Fruit fly (Drosophila melanogaster) whole organism, adult: ENCODE results near the gene CG33689.
A peak's percentile ranks its signal among the peaks of the same experiment; 100 is the strongest.

ENCODE experiments used
- CG11617 ChIP-seq: fragments of 200-800 bp; sonication (Bioruptor generic); optimal IDR thresholded peaks from 2 replicates; lab custom pipeline; 2017; ENCODE audit warnings: mild to moderate bottlenecking, missing biosample characterization, missing genetic modification reagents, missing genetic modification characterization
- CG12768 ChIP-seq: fragments of 200-800 bp; sonication (Bioruptor generic); optimal IDR thresholded peaks from 2 replicates; lab custom pipeline; 2017; ENCODE audit warnings: missing biosample characterization, missing genetic modification characterization, mild to moderate bottlenecking, moderate library complexity, missing genetic modification reagents
- CG14711 ChIP-seq: fragments of 200-800 bp; sonication (Bioruptor generic); optimal IDR thresholded peaks from 2 replicates; lab custom pipeline; 2018; ENCODE audit warnings: missing biosample characterization, mild to moderate bottlenecking, missing genetic modification characterization, moderate library complexity
- CG1620 ChIP-seq: fragments of 200-800 bp; sonication (Bioruptor generic); optimal IDR thresholded peaks from 2 replicates; lab custom pipeline; 2016; ENCODE audit warnings: missing biosample characterization, missing genetic modification characterization
- CG33017 ChIP-seq: fragments of 200-800 bp; sonication (Bioruptor generic); optimal IDR thresholded peaks from 2 replicates; lab custom pipeline; 2018; ENCODE audit warnings: missing biosample characterization, mild to moderate bottlenecking, missing genetic modification characterization, moderate library complexity
- CG5204 ChIP-seq: fragments of 200-800 bp; sonication (Bioruptor generic); optimal IDR thresholded peaks from 2 replicates; lab custom pipeline; 2016; ENCODE audit warnings: missing biosample characterization, missing genetic modification characterization
- CG7045 ChIP-seq: fragments of 200-800 bp; sonication (Bioruptor generic); optimal IDR thresholded peaks from 2 replicates; lab custom pipeline; 2017; ENCODE audit warnings: missing biosample characterization, mild to moderate bottlenecking, missing genetic modification characterization
- CG7101 ChIP-seq: fragments of 200-800 bp; sonication (Bioruptor generic); optimal IDR thresholded peaks from 2 replicates; lab custom pipeline; 2018; ENCODE audit warnings: missing biosample characterization, mild to moderate bottlenecking, missing genetic modification characterization, moderate library complexity
- Clk ChIP-seq: fragments of 200-800 bp; sonication (Bioruptor generic); optimal IDR thresholded peaks from 2 replicates; lab custom pipeline; 2017; ENCODE audit warnings: missing biosample characterization, missing genetic modification characterization
- Crg-1 ChIP-seq: fragments of 200-800 bp; sonication (Bioruptor generic); optimal IDR thresholded peaks from 2 replicates; lab custom pipeline; 2016; ENCODE audit warnings: missing biosample characterization, missing genetic modification characterization
- Hr96 ChIP-seq: fragments of 200-800 bp; sonication (Bioruptor generic); optimal IDR thresholded peaks from 2 replicates; lab custom pipeline; 2016; ENCODE audit warnings: missing biosample characterization, missing genetic modification characterization
- Mnt ChIP-seq: fragments of 200-800 bp; sonication (Bioruptor generic); optimal IDR thresholded peaks from 2 replicates; lab custom pipeline; 2016; ENCODE audit warnings: missing biosample characterization, mild to moderate bottlenecking, missing genetic modification characterization
- bab1 ChIP-seq: fragments of 200-800 bp; sonication (Bioruptor generic); optimal IDR thresholded peaks from 3 replicates; lab custom pipeline; 2019; ENCODE audit warnings: missing biosample characterization, mild to moderate bottlenecking, missing genetic modification characterization, moderate library complexity
- cic ChIP-seq: fragments of 200-800 bp; sonication (Bioruptor generic); optimal IDR thresholded peaks from 2 replicates; lab custom pipeline; 2017; ENCODE audit warnings: missing biosample characterization, mild to moderate bottlenecking, missing genetic modification characterization, moderate library complexity
- cnc ChIP-seq, 2 experiments: fragments of >200 bp; optimal IDR thresholded peaks; 2 replicates each; lab custom pipeline; 2017
- kay ChIP-seq: fragments of 200-800 bp; sonication (Bioruptor generic); peaks from one replicate; lab custom pipeline; 2016; ENCODE audit warnings: missing biosample characterization, missing genetic modification characterization, borderline replicate concordance
- ovo ChIP-seq: fragments of 200-800 bp; sonication (Bioruptor generic); optimal IDR thresholded peaks from 2 replicates; lab custom pipeline; 2016; ENCODE audit warnings: missing biosample characterization, missing genetic modification characterization
- pad ChIP-seq: fragments of 200-800 bp; sonication (Bioruptor generic); optimal IDR thresholded peaks from 3 replicates; lab custom pipeline; 2017; ENCODE audit warnings: missing biosample characterization, missing genetic modification characterization, mild to moderate bottlenecking, moderate library complexity, missing genetic modification reagents
- tj ChIP-seq: fragments of 200-800 bp; sonication (Bioruptor generic); optimal IDR thresholded peaks from 3 replicates; lab custom pipeline; 2017; ENCODE audit warnings: missing biosample characterization, mild to moderate bottlenecking, missing genetic modification characterization, moderate library complexity
- toe ChIP-seq: fragments of 200-800 bp; sonication (Bioruptor generic); optimal IDR thresholded peaks from 2 replicates; lab custom pipeline; 2016; ENCODE audit warnings: missing biosample characterization, missing genetic modification characterization

Gene CG33689

DNA sequence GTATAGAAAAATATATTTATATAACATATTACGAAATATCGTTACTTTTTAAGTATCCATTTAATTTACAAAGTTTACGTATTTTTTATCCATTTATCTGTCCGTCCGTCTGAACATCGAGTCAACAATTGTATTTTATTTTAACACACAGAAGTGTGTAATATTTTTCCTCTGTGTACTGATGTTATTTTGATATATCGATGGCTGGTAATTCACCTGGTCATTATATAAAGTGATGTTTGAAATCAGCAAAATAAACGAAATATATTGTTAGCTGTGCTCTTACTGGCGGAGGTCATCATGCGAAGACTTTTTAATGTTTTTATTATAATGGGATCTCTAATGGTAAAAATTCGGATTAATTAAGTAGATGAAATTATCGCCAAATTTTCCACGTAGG, at the start of gene CG33689:
TSS of gene CG33689 (plus strand) at position 301 of the 400 bp plus-strand sequence.
- no peak for TF ChIP-seq CG11617 (GFP tag; lab: Kevin White, UChicago)
- TF ChIP-seq tj (GFP tag; lab: Kevin White, UChicago): no peak
- TF ChIP-seq CG7045: no peak
- no peak for TF ChIP-seq ovo (GFP tag; lab: Kevin White, UChicago)
- TF ChIP-seq CG33017 (tag; lab: Kevin White, UChicago): no peak
- no peak for TF ChIP-seq bab1 (GFP tag; lab: Kevin White, UChicago)
- TF ChIP-seq CG14711 (tag; lab: Kevin White, UChicago): no peak
- TF ChIP-seq toe (GFP tag; lab: Kevin White, UChicago): no peak
- TF ChIP-seq Hr96: no peak
- no peak for TF ChIP-seq CG5204 (GFP tag; lab: Kevin White, UChicago)
- TF ChIP-seq cic (GFP tag; lab: Kevin White, UChicago): no peak
- no peak for TF ChIP-seq Mnt (GFP tag; lab: Kevin White, UChicago)
- no peak for TF ChIP-seq Clk (GFP tag; lab: Kevin White, UChicago)
- no peak for TF ChIP-seq cnc (optimal IDR thresholded peaks at IDR 0.05; lab: Kevin White, UChicago)
- no peak for TF ChIP-seq pad (GFP tag; lab: Kevin White, UChicago)
- TF ChIP-seq kay (GFP tag; lab: Kevin White, UChicago): no peak
- TF ChIP-seq Crg-1: no peak
- TF ChIP-seq CG7101 (tag; lab: Kevin White, UChicago): no peak
- TF ChIP-seq CG12768 (GFP tag; lab: Kevin White, UChicago): no peak
- TF ChIP-seq CG1620 (GFP tag; lab: Kevin White, UChicago): no peak

DNA sequence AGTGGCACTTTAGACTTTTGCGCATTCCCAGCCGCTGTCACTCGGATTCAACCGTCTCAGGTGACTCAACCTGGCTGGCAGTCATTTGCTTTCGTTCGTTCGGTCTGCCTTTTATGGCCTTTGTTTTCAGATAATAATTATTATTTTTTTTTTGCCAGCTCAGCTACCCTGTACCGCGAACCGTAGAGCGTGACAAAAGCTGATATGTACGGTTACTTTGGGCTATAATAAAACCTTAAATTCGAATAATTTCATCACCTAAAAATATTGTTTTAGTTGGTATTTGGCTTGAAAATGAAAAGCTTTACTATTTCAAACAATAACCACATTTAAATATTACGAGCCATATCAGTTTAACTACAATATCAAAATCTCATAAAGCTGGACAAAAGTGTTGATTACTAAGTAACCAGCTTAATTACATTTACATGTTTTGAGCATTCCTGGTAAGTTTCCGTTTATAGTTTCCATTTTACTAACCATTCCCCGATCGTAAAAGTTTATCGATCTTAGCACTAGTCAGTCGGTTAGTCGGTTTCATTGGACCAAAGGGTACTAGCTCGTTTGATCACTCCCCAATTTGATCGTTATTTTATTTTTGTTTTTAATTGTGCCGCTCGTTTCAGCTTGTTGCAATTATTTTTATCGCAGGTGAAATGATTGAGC, 49.0 kb upstream of the CG33689 start:
- TF ChIP-seq Hr96: peak; percentile 0
- TF ChIP-seq kay (GFP tag; lab: Kevin White, UChicago): peak; percentile 98
- TF ChIP-seq CG5204 (GFP tag; lab: Kevin White, UChicago): peak; percentile 16
- no peak for TF ChIP-seq cnc (optimal IDR thresholded peaks at IDR 0.05; lab: Kevin White, UChicago)
- TF ChIP-seq CG12768 (GFP tag; lab: Kevin White, UChicago): peak; percentile 16
- no peak for TF ChIP-seq pad (GFP tag; lab: Kevin White, UChicago)
- TF ChIP-seq tj (GFP tag; lab: Kevin White, UChicago): peak; percentile 73
- peak; percentile 35 for TF ChIP-seq toe (GFP tag; lab: Kevin White, UChicago)

DNA sequence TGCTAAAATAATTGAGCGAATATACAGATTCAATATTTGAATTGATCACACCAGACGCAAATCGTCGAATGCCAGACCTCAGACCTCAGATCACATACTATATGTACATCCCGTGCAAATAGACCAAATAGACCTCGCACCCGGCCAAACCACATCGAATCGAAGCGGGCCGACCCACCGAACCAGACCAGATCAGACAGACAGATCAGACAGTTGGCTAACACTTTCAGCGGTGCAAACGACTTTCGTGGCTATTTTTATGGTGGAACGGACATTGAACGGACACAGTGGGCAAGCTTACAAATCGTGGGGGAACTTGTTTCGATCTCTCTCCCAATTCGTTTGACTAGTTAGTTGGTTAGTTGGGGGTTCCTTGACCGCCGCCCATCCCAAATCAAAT, 48.3 kb upstream of the CG33689 start:
- TF ChIP-seq Clk (GFP tag; lab: Kevin White, UChicago): no peak
- TF ChIP-seq CG1620 (GFP tag; lab: Kevin White, UChicago): no peak
- TF ChIP-seq tj (GFP tag; lab: Kevin White, UChicago): no peak
- TF ChIP-seq CG11617 (GFP tag; lab: Kevin White, UChicago): no peak
- no peak for TF ChIP-seq kay (GFP tag; lab: Kevin White, UChicago)
- no peak for TF ChIP-seq Mnt (GFP tag; lab: Kevin White, UChicago)
- no peak for TF ChIP-seq cnc (optimal IDR thresholded peaks at IDR 0.05; lab: Kevin White, UChicago)
- TF ChIP-seq bab1 (GFP tag; lab: Kevin White, UChicago): no peak
- no peak for TF ChIP-seq CG7045
- no peak for TF ChIP-seq cic (GFP tag; lab: Kevin White, UChicago)
- no peak for TF ChIP-seq CG5204 (GFP tag; lab: Kevin White, UChicago)
- TF ChIP-seq CG7101 (tag; lab: Kevin White, UChicago): no peak
- TF ChIP-seq ovo (GFP tag; lab: Kevin White, UChicago): no peak
- no peak for TF ChIP-seq Crg-1

DNA sequence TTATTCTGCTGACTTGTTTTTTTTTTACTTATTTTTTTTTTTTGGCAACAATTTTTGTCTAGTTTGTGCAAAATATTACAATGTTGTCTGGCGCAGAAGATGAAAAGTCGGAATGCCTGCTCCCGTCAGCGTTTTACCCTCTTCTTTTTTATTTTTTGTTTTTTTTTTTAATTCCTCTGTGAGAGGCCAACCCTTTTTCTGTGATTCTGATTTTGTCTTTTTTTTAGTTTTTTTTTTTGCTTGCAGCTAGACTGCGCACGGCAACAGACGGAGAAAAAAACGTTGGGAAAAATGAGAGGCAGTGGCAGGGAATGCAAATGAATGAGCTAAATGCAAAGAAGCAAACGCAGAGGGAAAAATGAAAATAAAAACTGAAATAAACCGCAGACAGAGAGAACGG, 46.9 kb upstream of the CG33689 start:
- no peak for TF ChIP-seq CG1620 (GFP tag; lab: Kevin White, UChicago)
- TF ChIP-seq Hr96: peak; percentile 1
- TF ChIP-seq tj (GFP tag; lab: Kevin White, UChicago): peak; percentile 68

DNA sequence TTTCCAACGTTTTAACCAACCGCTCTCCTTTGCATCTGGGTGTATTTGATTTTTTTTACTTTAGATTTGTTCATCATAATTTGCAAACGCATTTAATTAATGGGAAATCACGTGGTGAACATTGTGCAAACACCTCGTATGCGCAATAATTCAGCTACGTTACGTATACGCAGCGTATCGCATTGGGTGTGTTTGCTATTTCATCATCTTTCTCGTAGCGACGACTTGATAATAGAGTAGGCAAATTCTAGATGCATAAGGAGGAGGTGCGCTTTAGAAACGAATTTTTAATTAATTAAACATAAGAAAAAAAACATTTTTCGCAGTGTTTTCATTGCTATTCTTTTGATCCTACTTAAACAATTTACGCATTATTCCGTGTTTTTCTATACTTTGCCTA, 46.4 kb upstream of the CG33689 start:
- TF ChIP-seq cic (GFP tag; lab: Kevin White, UChicago) (no peak), cnc (optimal IDR thresholded peaks at IDR 0.05; lab: Kevin White, UChicago) (no peak), Mnt (GFP tag; lab: Kevin White, UChicago) (no peak), CG7045 (no peak), pad (GFP tag; lab: Kevin White, UChicago) (no peak), ovo (GFP tag; lab: Kevin White, UChicago) (no peak), kay (GFP tag; lab: Kevin White, UChicago) (no peak), tj (GFP tag; lab: Kevin White, UChicago) (no peak), CG5204 (GFP tag; lab: Kevin White, UChicago) (no peak), Hr96 (no peak), bab1 (GFP tag; lab: Kevin White, UChicago) (no peak), CG7101 (tag; lab: Kevin White, UChicago) (no peak), CG12768 (GFP tag; lab: Kevin White, UChicago) (no peak), CG1620 (GFP tag; lab: Kevin White, UChicago) (no peak), CG33017 (tag; lab: Kevin White, UChicago) (no peak)

DNA sequence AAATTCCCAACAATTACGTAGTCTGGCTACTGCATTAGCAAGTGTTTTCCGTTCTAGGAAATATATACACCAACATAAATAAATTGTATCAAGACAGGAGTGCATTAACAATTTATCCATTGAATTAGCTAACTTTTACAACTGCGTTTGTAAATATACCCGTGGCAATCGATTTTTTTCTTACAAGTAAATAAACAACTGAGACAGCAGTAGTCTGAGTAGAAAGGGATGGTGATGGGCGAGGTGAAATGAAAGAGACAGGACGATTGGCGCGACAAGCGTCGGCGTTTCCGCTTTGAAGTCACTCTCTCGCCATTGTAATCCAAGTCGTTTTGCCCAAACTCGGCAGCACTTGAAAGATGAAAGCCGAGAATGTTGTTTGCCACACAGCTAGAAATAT, 44.5 kb upstream of the CG33689 start:
- TF ChIP-seq kay (GFP tag; lab: Kevin White, UChicago) (no peak), bab1 (GFP tag; lab: Kevin White, UChicago) (no peak), CG11617 (GFP tag; lab: Kevin White, UChicago) (no peak), Clk (GFP tag; lab: Kevin White, UChicago) (no peak), CG33017 (tag; lab: Kevin White, UChicago) (no peak), pad (GFP tag; lab: Kevin White, UChicago) (no peak), CG12768 (GFP tag; lab: Kevin White, UChicago) (no peak), ovo (GFP tag; lab: Kevin White, UChicago) (no peak), cnc (optimal IDR thresholded peaks at IDR 0.05; lab: Kevin White, UChicago) (no peak), tj (GFP tag; lab: Kevin White, UChicago) (no peak), CG7045 (no peak), Mnt (GFP tag; lab: Kevin White, UChicago) (no peak), Crg-1 (no peak), CG1620 (GFP tag; lab: Kevin White, UChicago) (no peak)
